Worm (Caenorhabditis elegans): ENCODE data around the gene taf-10.

DNA sequence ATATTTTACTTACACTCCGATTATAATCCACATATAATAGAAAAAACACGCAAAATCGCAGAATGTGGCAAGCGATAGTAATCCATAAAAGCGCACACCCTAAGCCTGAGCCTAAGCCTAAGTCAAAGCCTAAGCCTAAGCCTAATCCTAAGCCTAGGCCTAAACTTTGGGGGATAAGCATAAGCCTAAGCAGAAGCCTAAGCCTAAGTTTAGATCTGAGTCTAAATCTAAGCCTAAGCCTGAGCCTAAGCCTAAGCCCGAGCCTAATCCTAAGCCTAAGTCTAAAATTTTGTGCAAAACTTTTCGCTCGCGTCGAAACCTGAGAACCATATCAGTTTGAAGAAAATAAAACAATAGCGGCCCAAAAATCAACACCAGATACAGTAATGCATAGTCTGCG is 2.8 kb upstream of the taf-10 start:
- TF ChIP-seq tra-4 (tag; optimal IDR thresholded peaks at IDR 0.05) (no peak), tbx-37 (GFP tag; conservative IDR thresholded peaks at IDR 0.05) (no peak), flt-1 (GFP tag; IDR thresholded peaks at IDR 0.05) (no peak), sea-1 (GFP tag; conservative IDR thresholded peaks at IDR 0.05) (no peak), ama-1 (optimal IDR thresholded peaks at IDR 0.05) (no peak), hmbx-1 (tag; optimal IDR thresholded peaks at IDR 0.05) (no peak), tbx-11 (GFP tag; IDR thresholded peaks at IDR 0.05) (no peak), ceh-36 (tag; optimal IDR thresholded peaks at IDR 0.05) (peak; percentile 73)
